Worm (Caenorhabditis elegans): Measurements from ENCODE around the gene math-49.

math-49 gene

DNA sequence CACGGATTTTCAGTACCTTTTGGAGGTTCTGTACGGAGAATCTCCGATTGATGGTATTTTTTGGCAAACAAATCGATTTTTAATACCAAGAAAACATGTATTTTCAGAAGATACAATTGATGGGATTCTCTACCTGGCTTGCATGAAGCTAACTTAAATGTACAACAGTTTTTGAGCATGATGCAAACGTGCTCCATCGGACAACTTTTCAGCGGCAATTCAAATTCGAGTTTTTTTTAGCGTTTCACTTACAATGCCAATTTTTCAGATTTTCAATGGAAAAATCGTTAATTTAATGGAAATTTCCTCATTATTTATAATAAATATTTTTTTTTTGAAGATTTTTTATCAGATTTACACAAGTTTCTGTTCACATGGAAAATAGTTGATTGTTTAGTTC is 26.9 kb downstream of the math-49 start:
- no peak for TF ChIP-seq hlh-13 (GFP tag; optimal IDR thresholded peaks at IDR 0.05)
- no peak for TF ChIP-seq unc-55 (GFP tag; optimal IDR thresholded peaks at IDR 0.05)
- TF ChIP-seq hlh-15 (tag; optimal IDR thresholded peaks at IDR 0.05), result no peak
- TF ChIP-seq tbx-2 (tag; optimal IDR thresholded peaks at IDR 0.05), result no peak

DNA sequence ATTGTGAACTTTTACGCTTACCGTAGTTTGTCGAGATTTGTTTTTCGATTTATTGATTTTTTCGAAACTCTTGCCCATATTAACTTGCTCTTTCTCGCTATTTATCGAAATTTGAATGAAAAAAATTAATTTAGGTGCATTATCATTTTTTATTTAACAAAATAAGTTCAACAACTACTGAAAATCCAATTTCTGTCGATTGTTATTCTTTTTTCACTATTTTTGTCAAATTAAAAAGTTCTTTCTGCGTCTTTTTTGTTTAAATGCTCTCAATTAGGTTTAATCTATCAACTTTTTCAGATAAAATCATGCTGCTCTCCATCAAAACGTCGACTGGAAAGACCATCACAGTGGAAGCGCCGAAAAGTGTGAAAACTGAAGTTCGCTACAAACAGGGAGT is 29.3 kb downstream of the math-49 start, which contains the start of gene F52C6.2:
F52C6.2 (plus strand) TSS at position 301 of the 400 bp plus-strand sequence.
- no peak for TF ChIP-seq sox-2 (GFP tag; IDR thresholded peaks at IDR 0.05)
- no peak for TF ChIP-seq ceh-48 (tag; optimal IDR thresholded peaks at IDR 0.05)

DNA sequence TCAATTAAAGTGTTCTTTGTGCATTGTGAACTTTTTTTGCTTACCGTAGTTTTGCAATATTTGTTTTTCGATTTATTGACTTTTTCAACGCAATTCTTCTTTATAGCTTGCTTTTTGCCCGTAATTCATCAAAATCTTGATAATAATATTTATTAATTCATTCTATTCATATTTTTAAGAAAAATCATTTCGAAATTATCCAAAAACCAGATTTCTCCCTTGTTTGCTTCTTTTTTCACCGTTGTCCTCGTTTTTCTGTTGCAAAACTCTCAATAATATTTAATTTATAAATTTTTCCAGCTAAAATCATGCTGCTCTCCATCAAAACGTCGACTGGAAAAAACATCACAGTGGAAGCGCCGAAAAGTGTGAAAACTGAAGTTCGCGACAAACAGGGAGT is 31.0 kb downstream of the math-49 start, which contains the start of gene F52C6.3:
F52C6.3 (plus strand) TSS at position 301 of the 400 bp plus-strand sequence.
- TF ChIP-seq che-1 (tag; optimal IDR thresholded peaks at IDR 0.05), result no peak
- TF ChIP-seq dmd-4 (tag; optimal IDR thresholded peaks at IDR 0.05; ENCODE audit: borderline replicate concordance), result no peak
- no peak for TF ChIP-seq pat-9 (tag; optimal IDR thresholded peaks at IDR 0.05)
- TF ChIP-seq fax-1 (tag; optimal IDR thresholded peaks at IDR 0.05), result no peak
- no peak for TF ChIP-seq unc-55 (GFP tag; optimal IDR thresholded peaks at IDR 0.05)
- no peak for TF ChIP-seq ceh-18 (tag; optimal IDR thresholded peaks at IDR 0.05)
- TF ChIP-seq ceh-19 (GFP tag; optimal IDR thresholded peaks at IDR 0.05), result no peak
- TF ChIP-seq pros-1 (tag; optimal IDR thresholded peaks at IDR 0.05), result no peak
- TF ChIP-seq ceh-9 (tag; optimal IDR thresholded peaks at IDR 0.05), result no peak
- no peak for TF ChIP-seq pqm-1 (tag; optimal IDR thresholded peaks at IDR 0.05)
- no peak for TF ChIP-seq ceh-14 (tag; optimal IDR thresholded peaks at IDR 0.05)
- no peak for TF ChIP-seq ceh-45 (GFP tag; IDR thresholded peaks at IDR 0.05)
- no peak for TF ChIP-seq lim-6 (tag; optimal IDR thresholded peaks at IDR 0.05)
- no peak for TF ChIP-seq pag-3 (tag; optimal IDR thresholded peaks at IDR 0.05; ENCODE audit: borderline replicate concordance)
- TF ChIP-seq syd-9 (tag; optimal IDR thresholded peaks at IDR 0.05), result no peak
- TF ChIP-seq elt-2 (tag; optimal IDR thresholded peaks at IDR 0.05), result no peak
- TF ChIP-seq K09A11.1 (tag; optimal IDR thresholded peaks at IDR 0.05; ENCODE audit: insufficient read depth), result no peak
- no peak for TF ChIP-seq C08G9.2 (tag; optimal IDR thresholded peaks at IDR 0.05)
- no peak for TF ChIP-seq tbx-2 (tag; optimal IDR thresholded peaks at IDR 0.05)

DNA sequence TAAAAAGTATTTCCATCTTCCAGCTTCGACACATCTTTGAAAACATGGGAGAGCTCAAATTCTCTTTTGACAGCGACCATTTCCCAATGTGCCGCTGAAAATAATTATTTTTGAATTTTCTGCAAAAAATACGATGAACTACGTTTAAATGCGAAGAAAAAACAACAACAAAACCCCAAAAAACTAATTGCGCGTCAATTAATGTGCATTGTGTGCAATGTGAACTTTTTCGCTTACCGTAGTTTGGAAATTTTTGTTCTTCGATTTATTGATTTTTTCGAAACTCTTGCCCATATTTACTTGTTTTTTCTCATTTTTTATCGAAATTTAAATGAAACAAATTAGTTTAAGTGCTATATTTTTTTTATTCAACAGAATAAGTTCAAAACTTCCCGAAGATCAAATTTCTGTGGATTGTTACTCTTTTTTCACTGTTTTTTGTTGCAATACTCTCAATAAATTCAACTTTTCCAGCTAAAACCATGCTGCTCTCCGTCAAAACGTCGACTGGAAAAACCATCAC is 32.7 kb downstream of the math-49 start, which contains the start of the genes bath-2 and F52C6.4:
bath-2 (minus strand) TSS at position 101 of the 523 bp plus-strand sequence.
F52C6.4 (plus strand) TSS at position 473 of the 523 bp plus-strand sequence.
- TF ChIP-seq mec-3 (tag; optimal IDR thresholded peaks at IDR 0.05; ENCODE audit: borderline replicate concordance) (no peak), lim-6 (tag; optimal IDR thresholded peaks at IDR 0.05) (no peak), dmd-4 (tag; optimal IDR thresholded peaks at IDR 0.05; ENCODE audit: borderline replicate concordance) (no peak), ztf-16 (tag; optimal IDR thresholded peaks at IDR 0.05) (no peak), K02D7.2 (tag; optimal IDR thresholded peaks at IDR 0.05) (no peak), eyg-1 (tag; optimal IDR thresholded peaks at IDR 0.05) (no peak), pat-9 (tag; optimal IDR thresholded peaks at IDR 0.05) (no peak), hlh-13 (GFP tag; optimal IDR thresholded peaks at IDR 0.05) (no peak)

DNA sequence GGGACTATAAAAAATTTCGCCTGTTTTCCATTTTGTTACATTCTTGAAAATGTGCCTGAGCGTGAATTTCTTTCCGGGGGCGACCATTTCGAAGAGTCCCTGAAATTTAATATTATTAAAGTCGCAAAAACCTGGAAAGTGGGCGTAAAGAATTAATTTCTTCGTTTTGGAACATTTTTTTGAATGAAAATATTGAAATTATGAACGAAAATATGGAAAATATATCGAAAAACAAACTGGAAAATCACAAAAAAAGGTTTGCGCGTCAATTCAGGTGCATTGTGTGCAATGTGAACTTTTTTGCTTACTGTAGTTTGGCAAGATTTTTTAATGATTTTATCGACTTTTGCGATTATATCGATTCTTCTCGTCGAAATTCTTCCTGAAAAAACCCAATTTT is 34.5 kb downstream of the math-49 start, which contains the start of gene bath-7:
bath-7 (minus strand) TSS at position 101 of the 400 bp plus-strand sequence.
- TF ChIP-seq ceh-34 (tag; optimal IDR thresholded peaks at IDR 0.05), result no peak
- TF ChIP-seq ztf-16 (tag; optimal IDR thresholded peaks at IDR 0.05), result no peak
- no peak for TF ChIP-seq hlh-30 (tag; optimal IDR thresholded peaks at IDR 0.05; ENCODE audit: insufficient read depth)
- no peak for TF ChIP-seq T23F11.4 (GFP tag; optimal IDR thresholded peaks at IDR 0.05)
- no peak for TF ChIP-seq pha-2 (tag; optimal IDR thresholded peaks at IDR 0.05)
- TF ChIP-seq ceh-14 (tag; optimal IDR thresholded peaks at IDR 0.05), result no peak
- TF ChIP-seq unc-42 (tag; optimal IDR thresholded peaks at IDR 0.05), result no peak
- TF ChIP-seq ceh-2 (tag; optimal IDR thresholded peaks at IDR 0.05), result no peak
- no peak for TF ChIP-seq gmeb-2 (tag; optimal IDR thresholded peaks at IDR 0.05)
- TF ChIP-seq unc-3 (GFP tag; conservative IDR thresholded peaks at IDR 0.05), result no peak
- no peak for TF ChIP-seq unc-3 (tag; optimal IDR thresholded peaks at IDR 0.05)
- no peak for TF ChIP-seq pqm-1 (tag; optimal IDR thresholded peaks at IDR 0.05)
- no peak for TF ChIP-seq ceh-24 (tag; optimal IDR thresholded peaks at IDR 0.05)
- TF ChIP-seq npax-4 (tag; optimal IDR thresholded peaks at IDR 0.05), result no peak
- no peak for TF ChIP-seq fax-1 (tag; optimal IDR thresholded peaks at IDR 0.05)

Measured in whole organism, late embryonic.